Worm (Caenorhabditis elegans) whole organism, L1 larva: ENCODE data around the gene ttbk-2.1.
A peak's percentile ranks its signal among the peaks of the same experiment; 100 is the strongest.
"Not testable (repeated sequence)": the region's sequence is repeated elsewhere in the genome, so short reads cannot be mapped to it uniquely, and the experiment has no call there.

ENCODE experiments used
- C04F5.9 ChIP-seq: sonication (generic microtip); optimal IDR thresholded peaks from 2 replicates; lab custom pipeline; 2016; ENCODE audit warnings: missing genetic modification characterization, missing compliant biosample characterization
- C34B4.2 ChIP-seq: sonication (generic microtip); optimal IDR thresholded peaks from 2 replicates; lab custom pipeline; 2017; ENCODE audit warnings: mild to moderate bottlenecking, missing genetic modification characterization, missing compliant biosample characterization
- Y116A8C.19 ChIP-seq: sonication (generic microtip); optimal IDR thresholded peaks from 2 replicates; lab custom pipeline; 2016; ENCODE audit warnings: missing compliant biosample characterization, missing genetic modification characterization, borderline replicate concordance
- aha-1 ChIP-seq: fragments of 150-350 bp; optimal IDR thresholded peaks from 2 replicates; lab custom pipeline; 2014; ENCODE audit warnings: missing biosample characterization, missing genetic modification characterization
- aly-2 ChIP-seq: fragments of 150-350 bp; optimal IDR thresholded peaks from 2 replicates; lab custom pipeline; 2014; ENCODE audit warnings: missing biosample characterization, missing genetic modification characterization
- blmp-1 ChIP-seq: fragments of 150-350 bp; optimal IDR thresholded peaks from 2 replicates; lab custom pipeline; 2014; ENCODE audit warnings: missing biosample characterization, missing genetic modification characterization
- ceh-63 ChIP-seq: fragments of 200-800 bp; sonication (Bioruptor generic); optimal IDR thresholded peaks from 2 replicates; lab custom pipeline; 2018; ENCODE audit warnings: mild to moderate bottlenecking, missing genetic modification characterization, missing compliant biosample characterization
- ceh-8 ChIP-seq: fragments of 200-800 bp; sonication (Bioruptor generic); optimal IDR thresholded peaks from 2 replicates; lab custom pipeline; 2018; ENCODE audit warnings: mild to moderate bottlenecking, missing genetic modification characterization, moderate library complexity, missing compliant biosample characterization
- ceh-90 ChIP-seq: sonication (generic microtip); optimal IDR thresholded peaks from 2 replicates; lab custom pipeline; 2016; ENCODE audit warnings: missing genetic modification characterization, missing compliant biosample characterization
- ces-1 ChIP-seq: fragments of 150-350 bp; optimal IDR thresholded peaks from 2 replicates; lab custom pipeline; 2014; ENCODE audit warnings: missing biosample characterization, missing genetic modification reagents, missing genetic modification characterization
- dpl-1 ChIP-seq, 3 experiments: fragments of 150-350 bp in 2 of 3; sonication (generic microtip) in 1 of 3; optimal IDR thresholded peaks; 2 replicates each; lab custom pipeline; 2014 to 2017; ENCODE audit warnings: missing biosample characterization in 3 of 3, missing genetic modification characterization in 3 of 3, missing genetic modification reagents in 3 of 3
- efl-3 ChIP-seq: fragments of 200-800 bp; sonication (Bioruptor generic); optimal IDR thresholded peaks from 2 replicates; lab custom pipeline; 2018; ENCODE audit warnings: mild to moderate bottlenecking, missing genetic modification characterization, missing compliant biosample characterization
- egl-13 ChIP-seq: sonication (generic microtip); optimal IDR thresholded peaks from 2 replicates; lab custom pipeline; 2016; ENCODE audit warnings: missing genotype, missing genetic modification reagents, missing genetic modification characterization, missing compliant biosample characterization
- elt-2 ChIP-seq: sonication (generic microtip); optimal IDR thresholded peaks from 2 replicates; lab custom pipeline; 2016; ENCODE audit warnings: missing genetic modification characterization, mild to moderate bottlenecking, inconsistent platforms, missing compliant biosample characterization, missing genetic modification reagents
- elt-3 ChIP-seq, 6 experiments: fragments of 150-350 bp in 1 of 6; sonication (generic microtip); optimal IDR thresholded peaks; 2 replicates each; lab custom pipeline; 2017 to 2018; ENCODE audit warnings: missing biosample characterization in 6 of 6, missing genetic modification characterization in 6 of 6, inconsistent platforms in 1 of 6
- ets-5 ChIP-seq: fragments of 200-800 bp; sonication (Bioruptor generic); IDR thresholded peaks from 2 replicates; pipeline ENCODE4 v1.3.6; 2022; ENCODE audit warnings: missing genetic modification characterization, missing compliant biosample characterization
- fkh-8 ChIP-seq: sonication (generic microtip); optimal IDR thresholded peaks from 2 replicates; lab custom pipeline; 2016; ENCODE audit warnings: mild to moderate bottlenecking, missing genetic modification characterization, missing compliant biosample characterization
- fos-1 ChIP-seq: fragments of 150-350 bp; optimal IDR thresholded peaks from 2 replicates; lab custom pipeline; 2014; ENCODE audit warnings: missing biosample characterization, missing genetic modification characterization
- grh-1 ChIP-seq: fragments of 200-800 bp; sonication (Bioruptor generic); IDR thresholded peaks from 2 replicates; pipeline ENCODE4 v1.3.6; 2022; ENCODE audit warnings: missing genetic modification reagents, missing genetic modification characterization, missing compliant biosample characterization
- hlh-17 ChIP-seq: fragments of 200-800 bp; sonication (Bioruptor generic); optimal IDR thresholded peaks from 2 replicates; lab custom pipeline; 2018; ENCODE audit warnings: missing genetic modification characterization, mild to moderate bottlenecking, missing compliant biosample characterization, moderate library complexity, borderline replicate concordance
- irx-1 ChIP-seq: sonication (generic microtip); optimal IDR thresholded peaks from 2 replicates; lab custom pipeline; 2016; ENCODE audit warnings: missing genetic modification characterization, missing compliant biosample characterization
- isw-1 ChIP-seq: fragments of 200-800 bp; sonication (Bioruptor generic); IDR thresholded peaks from 2 replicates; pipeline ENCODE4 v1.3.6; 2022; ENCODE audit warnings: missing genetic modification characterization, missing compliant biosample characterization
- jun-1 ChIP-seq: fragments of 150-350 bp; optimal IDR thresholded peaks from 2 replicates; lab custom pipeline; 2014; ENCODE audit warnings: missing biosample characterization, missing genetic modification reagents, missing genetic modification characterization
- lin-13 ChIP-seq: fragments of 150-350 bp; optimal IDR thresholded peaks from 2 replicates; lab custom pipeline; 2014; ENCODE audit warnings: missing biosample characterization, missing genetic modification reagents, missing genetic modification characterization
- lin-14 ChIP-seq: fragments of 200-800 bp; sonication (Bioruptor generic); optimal IDR thresholded peaks from 2 replicates; lab custom pipeline; 2018; ENCODE audit warnings: mild to moderate bottlenecking, missing genetic modification characterization, moderate library complexity, missing compliant biosample characterization
- lin-39 ChIP-seq: fragments of 150-350 bp; optimal IDR thresholded peaks from 2 replicates; lab custom pipeline; 2014; ENCODE audit warnings: missing biosample characterization, missing genetic modification reagents, missing genetic modification characterization
- lir-3 ChIP-seq: sonication (generic microtip); optimal IDR thresholded peaks from 2 replicates; lab custom pipeline; 2016; ENCODE audit warnings: mild to moderate bottlenecking, missing genetic modification characterization, moderate library complexity, missing compliant biosample characterization; ENCODE audit not compliant: poor library complexity
- lsy-2 ChIP-seq, 2 experiments: fragments of 150-350 bp; optimal IDR thresholded peaks; 2 replicates each; lab custom pipeline; 2014; ENCODE audit warnings: missing biosample characterization in 2 of 2, missing genetic modification characterization in 2 of 2
- mdl-1 ChIP-seq, 2 experiments: fragments of 150-350 bp; optimal IDR thresholded peaks; 2 replicates each; lab custom pipeline; 2014 to 2017; ENCODE audit warnings: missing biosample characterization in 2 of 2, missing genetic modification characterization in 2 of 2, inconsistent platforms in 1 of 2
- mef-2 ChIP-seq: fragments of 150-350 bp; optimal IDR thresholded peaks from 2 replicates; lab custom pipeline; 2014; ENCODE audit warnings: missing biosample characterization, missing genetic modification characterization
- nhr-11 ChIP-seq: fragments of 150-350 bp; optimal IDR thresholded peaks from 2 replicates; lab custom pipeline; 2014; ENCODE audit warnings: missing biosample characterization, missing genetic modification characterization
- nhr-12 ChIP-seq: sonication (generic microtip); optimal IDR thresholded peaks from 2 replicates; lab custom pipeline; 2017; ENCODE audit warnings: missing biosample characterization, missing genetic modification characterization
- nhr-19 ChIP-seq: fragments of 200-800 bp; sonication (Bioruptor generic); conservative IDR thresholded peaks from 2 replicates; pipeline ENCODE4 v1.3.6; 2022; ENCODE audit warnings: missing genetic modification characterization, missing compliant biosample characterization
- nhr-28 ChIP-seq: fragments of 150-350 bp; optimal IDR thresholded peaks from 2 replicates; lab custom pipeline; 2014; ENCODE audit warnings: missing biosample characterization, missing genetic modification characterization
- nhr-47 ChIP-seq: sonication (generic microtip); optimal IDR thresholded peaks from 2 replicates; lab custom pipeline; 2016; ENCODE audit warnings: mild to moderate bottlenecking, missing genetic modification characterization, moderate library complexity, missing compliant biosample characterization
- nhr-71 ChIP-seq: sonication (generic microtip); optimal IDR thresholded peaks from 2 replicates; lab custom pipeline; 2016; ENCODE audit warnings: mild to moderate bottlenecking, missing genetic modification characterization, moderate library complexity, missing compliant biosample characterization
- nhr-77 ChIP-seq: fragments of 150-350 bp; optimal IDR thresholded peaks from 2 replicates; lab custom pipeline; 2014; ENCODE audit warnings: missing biosample characterization, missing genetic modification characterization
- nhr-85 ChIP-seq: sonication (generic microtip); peaks from one replicate; lab custom pipeline; 2016; ENCODE audit warnings: missing genetic modification characterization, inconsistent platforms, missing compliant biosample characterization
- rnt-1 ChIP-seq: sonication (generic microtip); optimal IDR thresholded peaks from 2 replicates; lab custom pipeline; 2016; ENCODE audit warnings: mild to moderate bottlenecking, missing genetic modification characterization, moderate library complexity, missing compliant biosample characterization
- skn-1 ChIP-seq: fragments of 150-350 bp; optimal IDR thresholded peaks from 2 replicates; lab custom pipeline; 2014; ENCODE audit warnings: missing biosample characterization, missing genetic modification characterization
- snpc-4 ChIP-seq: fragments of 150-350 bp; optimal IDR thresholded peaks from 2 replicates; lab custom pipeline; 2014; ENCODE audit warnings: missing biosample characterization, missing genetic modification characterization
- swsn-7 ChIP-seq: sonication (generic microtip); optimal IDR thresholded peaks from 2 replicates; lab custom pipeline; 2016; ENCODE audit warnings: missing genetic modification characterization, missing compliant biosample characterization
- tbx-2 ChIP-seq: sonication (generic microtip); optimal IDR thresholded peaks from 2 replicates; lab custom pipeline; 2016; ENCODE audit warnings: missing genetic modification characterization, missing compliant biosample characterization
- tlp-1 ChIP-seq: fragments of 150-350 bp; optimal IDR thresholded peaks from 2 replicates; lab custom pipeline; 2014; ENCODE audit warnings: missing biosample characterization, missing genetic modification characterization
- unc-130 ChIP-seq: fragments of 150-350 bp; optimal IDR thresholded peaks from 2 replicates; lab custom pipeline; 2017; ENCODE audit warnings: missing biosample characterization, missing genetic modification characterization, inconsistent platforms
- unc-30 ChIP-seq: sonication (generic microtip); optimal IDR thresholded peaks from 2 replicates; lab custom pipeline; 2017; ENCODE audit warnings: missing biosample characterization, missing genetic modification characterization
- unc-86 ChIP-seq: sonication (generic microtip); optimal IDR thresholded peaks from 2 replicates; lab custom pipeline; 2016; ENCODE audit warnings: missing genetic modification characterization, missing compliant biosample characterization
- vab-15 ChIP-seq: sonication (generic microtip); optimal IDR thresholded peaks from 2 replicates; lab custom pipeline; 2017; ENCODE audit warnings: missing genotype, mild to moderate bottlenecking, missing genetic modification characterization, missing compliant biosample characterization
- zag-1 ChIP-seq: fragments of 150-350 bp; optimal IDR thresholded peaks from 2 replicates; lab custom pipeline; 2014; ENCODE audit warnings: missing biosample characterization, missing genetic modification characterization
- ztf-11 ChIP-seq, 2 experiments: sonication (generic microtip); optimal IDR thresholded peaks; 2 replicates each; lab custom pipeline; 2016 to 2017; ENCODE audit warnings: missing genetic modification characterization in 2 of 2, missing biosample characterization in 1 of 2, missing compliant biosample characterization in 1 of 2
- ztf-4 ChIP-seq: fragments of 150-350 bp; optimal IDR thresholded peaks from 2 replicates; lab custom pipeline; 2014; ENCODE audit warnings: missing biosample characterization, missing genetic modification characterization

The ttbk-2.1 gene

ce11 chrIV:5258385-5258784, at the start of gene ttbk-2.1:
Gene ttbk-2.1 (plus strand): TSS chrIV:5258685.
- not testable (repeated sequence) for TF ChIP-seq snpc-4; nhr-77 (tag; lab: Kevin White, UChicago); hlh-17 (GFP tag; lab: Kevin White, UChicago)

- peak; percentile 56 for TF ChIP-seq unc-86 (tag; lab: Kevin White, UChicago)
- TF ChIP-seq mdl-1 (tag; optimal IDR thresholded peaks at IDR 0.05; lab: Kevin White, UChicago): peak in 1 of 2 experiments; percentile 78
- TF ChIP-seq lin-13 (GFP tag; lab: Kevin White, UChicago): peak; percentile 61
- TF ChIP-seq irx-1 (tag; lab: Kevin White, UChicago): peak; percentile 61
- TF ChIP-seq nhr-11 (tag; lab: Kevin White, UChicago): peak; percentile 54
- TF ChIP-seq nhr-12 (tag; lab: Kevin White, UChicago): no peak
- TF ChIP-seq isw-1 (GFP tag; lab: Robert Waterston, UW): peak; percentile 64
- no peak for TF ChIP-seq C34B4.2 (tag; lab: Kevin White, UChicago)
- TF ChIP-seq lin-39 (tag; lab: Kevin White, UChicago): peak; percentile 13
- TF ChIP-seq snpc-4: peak; percentile 45
- peak; percentile 71 for TF ChIP-seq nhr-85 (tag; lab: Kevin White, UChicago)
- peak; percentile 41 for TF ChIP-seq C04F5.9 (tag; lab: Kevin White, UChicago)
- no peak for TF ChIP-seq ets-5 (GFP tag; lab: Robert Waterston, UW)
- TF ChIP-seq lin-14 (GFP tag; lab: Kevin White, UChicago): peak; percentile 73
- no peak for TF ChIP-seq mef-2 (tag; lab: Kevin White, UChicago)
- no peak for TF ChIP-seq ceh-90 (tag; lab: Kevin White, UChicago)
- TF ChIP-seq aly-2 (tag; lab: Kevin White, UChicago): no peak
- no peak for TF ChIP-seq efl-3
- TF ChIP-seq zag-1 (tag; lab: Kevin White, UChicago): no peak
- peak; percentile 63 for TF ChIP-seq swsn-7
- TF ChIP-seq vab-15 (tag; lab: Kevin White, UChicago): peak; percentile 56
- peak in 2 of 6 experiments; percentile 37 to 40 for TF ChIP-seq elt-3 (tag; optimal IDR thresholded peaks at IDR 0.05; lab: Kevin White, UChicago)
- TF ChIP-seq tbx-2 (tag; lab: Kevin White, UChicago): peak; percentile 70
- no peak for TF ChIP-seq unc-30 (tag; lab: Kevin White, UChicago)
- no peak for TF ChIP-seq egl-13 (tag; lab: Kevin White, UChicago)
- TF ChIP-seq hlh-17 (GFP tag; lab: Kevin White, UChicago): no peak
- TF ChIP-seq Y116A8C.19 (tag; lab: Kevin White, UChicago): no peak
- TF ChIP-seq lir-3 (tag; lab: Kevin White, UChicago): no peak
- TF ChIP-seq tlp-1 (tag; lab: Kevin White, UChicago): no peak
- TF ChIP-seq skn-1 (tag; lab: Kevin White, UChicago): peak; percentile 70
- peak; percentile 84 to 90 (median 89) for TF ChIP-seq dpl-1 (GFP tag; optimal IDR thresholded peaks at IDR 0.05; lab: Kevin White, UChicago)
- TF ChIP-seq jun-1 (tag; lab: Kevin White, UChicago): peak; percentile 60
- TF ChIP-seq nhr-47 (tag; lab: Kevin White, UChicago): peak; percentile 85
- TF ChIP-seq nhr-28: no peak
- no peak for TF ChIP-seq aha-1
- TF ChIP-seq fos-1 (tag; lab: Kevin White, UChicago): peak; percentile 57
- TF ChIP-seq ztf-11 (tag; optimal IDR thresholded peaks at IDR 0.05; lab: Kevin White, UChicago): no peak
- no peak for TF ChIP-seq ceh-63 (GFP tag; lab: Kevin White, UChicago)
- TF ChIP-seq nhr-77 (tag; lab: Kevin White, UChicago): peak; percentile 64
- TF ChIP-seq unc-130 (tag; lab: Kevin White, UChicago): peak; percentile 89
- TF ChIP-seq ces-1: no peak
- TF ChIP-seq grh-1 (GFP tag; lab: Robert Waterston, UW): peak; percentile 65
- TF ChIP-seq nhr-19: peak; percentile 53
- no peak for TF ChIP-seq ceh-8
- no peak for TF ChIP-seq ztf-4 (tag; lab: Kevin White, UChicago)
- TF ChIP-seq rnt-1 (tag; lab: Kevin White, UChicago): peak; percentile 84
- TF ChIP-seq blmp-1 (tag; lab: Kevin White, UChicago): peak; percentile 43
- peak; percentile 81 to 90 for TF ChIP-seq lsy-2 (tag; optimal IDR thresholded peaks at IDR 0.05; lab: Kevin White, UChicago)
- TF ChIP-seq elt-2 (tag; lab: Kevin White, UChicago): peak; percentile 15
- peak; percentile 82 for TF ChIP-seq nhr-71
- peak; percentile 55 for TF ChIP-seq fkh-8
Measured at ce11 chrIV:5209390-5209789, 49.1 kb upstream of the ttbk-2.1 start, which contains the start of the genes Y59E9AL.36 and nbet-1. Gene Y59E9AL.36 (minus strand): TSS chrIV:5209481. Gene nbet-1 (plus strand): TSS chrIV:5209501.
